Worm (Caenorhabditis elegans) whole organism, L1 larva: ENCODE measurements around the gene Y39G8B.10.

Source experiments
- aly-2 ChIP-seq: fragments of 150-350 bp; optimal IDR thresholded peaks from 2 replicates; lab custom pipeline; 2014; ENCODE audit warnings: missing biosample characterization, missing genetic modification characterization
- efl-1 ChIP-seq, 4 experiments: fragments of 150-350 bp; optimal IDR thresholded peaks in 3 of 4; peaks in 1 of 4; 1 replicate in 1 of 4; 2 replicates in 3 of 4; lab custom pipeline; 2014; ENCODE audit warnings: missing biosample characterization in 2 of 4, missing genetic modification characterization in 2 of 4, missing genetic modification reagents in 2 of 4
- elt-3 ChIP-seq, 6 experiments: fragments of 150-350 bp in 1 of 6; sonication (generic microtip); optimal IDR thresholded peaks; 2 replicates each; lab custom pipeline; 2017 to 2018; ENCODE audit warnings: missing biosample characterization in 6 of 6, missing genetic modification characterization in 6 of 6, inconsistent platforms in 1 of 6
- nhr-237 ChIP-seq: fragments of 150-350 bp; optimal IDR thresholded peaks from 2 replicates; lab custom pipeline; 2014; ENCODE audit warnings: missing biosample characterization, missing genetic modification characterization

DNA sequence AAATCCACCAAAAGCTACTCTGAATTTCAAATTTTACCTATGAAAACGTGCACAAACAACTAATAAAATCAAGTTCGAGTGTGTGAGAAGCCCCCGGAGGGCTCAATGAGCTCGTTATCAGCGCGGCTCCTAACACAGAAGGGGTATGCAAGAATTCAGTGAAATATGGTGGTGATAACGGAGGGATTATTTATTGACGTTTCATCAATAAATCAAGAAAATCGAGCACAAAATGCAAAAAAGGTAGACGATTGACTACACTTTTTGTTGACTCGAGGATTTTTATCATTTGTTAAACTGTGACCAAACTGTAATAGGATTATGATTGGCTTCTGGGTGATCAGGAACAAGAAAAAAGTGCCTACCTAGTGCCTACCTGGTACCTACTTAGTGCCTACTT, 25.5 kb downstream of the Y39G8B.10 start, which contains the start of gene zip-3:
- TF ChIP-seq nhr-237 (no peak), efl-1 (optimal IDR thresholded peaks at IDR 0.05; lab: Kevin White, UChicago) (no peak), efl-1 (GFP tag; optimal IDR thresholded peaks at IDR 0.05 in 1 of 2; lab: Kevin White, UChicago) (no peak), elt-3 (tag; optimal IDR thresholded peaks at IDR 0.05; lab: Kevin White, UChicago) (no peak), aly-2 (tag; lab: Kevin White, UChicago) (no peak)
